Fruit fly (Drosophila melanogaster) S2 (cell line): ENCODE results near the gene CG43346.

Experiments used
- CG8478 ChIP-seq: fragments of >200 bp; optimal IDR thresholded peaks from 2 replicates; lab custom pipeline; 2018
- CTCF ChIP-seq, 2 experiments: fragments of >200 bp; optimal IDR thresholded peaks; 2 replicates each; lab custom pipeline; 2018

DNA sequence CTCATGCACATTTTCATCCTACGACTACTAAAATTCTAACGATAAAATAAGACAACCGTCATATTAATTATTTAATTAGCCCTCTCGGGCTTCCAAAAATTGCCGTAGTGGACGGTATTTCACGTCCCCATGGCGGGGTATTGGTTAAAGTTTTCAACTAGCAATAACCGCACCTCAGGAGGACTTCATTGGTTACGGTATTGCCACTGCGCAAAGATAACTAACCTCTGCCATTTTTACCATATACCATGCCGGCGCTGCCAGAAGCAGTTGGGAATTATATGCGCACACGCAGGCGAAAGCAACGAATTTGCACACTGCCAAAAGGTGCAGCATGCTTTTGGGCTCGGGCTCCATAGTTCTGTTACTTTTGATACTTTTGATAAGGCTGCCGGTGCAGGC is 46.6 kb upstream of the CG43346 start:
- no peak for TF ChIP-seq CTCF (optimal IDR thresholded peaks at IDR 0.05; lab: Kevin White, UChicago)
- no peak for TF ChIP-seq CG8478 (lab: Kevin White, UChicago)
